Fruit fly (Drosophila melanogaster) whole organism, embryonic: ENCODE results near the gene MTF-1.

ENCODE experiments used
- Atf-2 ChIP-seq: fragments of 200-800 bp; sonication (Bioruptor generic); optimal IDR thresholded peaks from 2 replicates; lab custom pipeline; 2016; ENCODE audit warnings: missing biosample characterization, missing genetic modification characterization
- Atf3 ChIP-seq: fragments of 200-800 bp; sonication (Bioruptor generic); optimal IDR thresholded peaks from 3 replicates; lab custom pipeline; 2016; ENCODE audit warnings: missing biosample characterization, missing genetic modification characterization
- Bgb ChIP-seq: fragments of 200-800 bp; sonication (Bioruptor generic); IDR thresholded peaks from 2 replicates; pipeline ENCODE4 v1.3.6; 2022; ENCODE audit warnings: missing biosample characterization, missing genetic modification characterization; ENCODE audit not compliant: partially characterized antibody
- CG11085 ChIP-seq: fragments of 200-800 bp; sonication (Bioruptor generic); IDR thresholded peaks from 2 replicates; pipeline ENCODE4 v1.3.6; 2022; ENCODE audit warnings: missing biosample characterization, missing genetic modification characterization
- CG11247 ChIP-seq: fragments of 200-800 bp; sonication (Bioruptor generic); IDR thresholded peaks from 2 replicates; pipeline ENCODE4 v1.3.6; 2022; ENCODE audit warnings: missing biosample characterization, missing genetic modification characterization
- CG12744 ChIP-seq: fragments of 200-800 bp; sonication (Bioruptor generic); optimal IDR thresholded peaks from 2 replicates; lab custom pipeline; 2016; ENCODE audit warnings: missing biosample characterization, missing genetic modification characterization
- CG15479 ChIP-seq: fragments of 200-800 bp; sonication (Bioruptor generic); optimal IDR thresholded peaks from 3 replicates; lab custom pipeline; 2019; ENCODE audit warnings: missing biosample characterization, mild to moderate bottlenecking, missing genetic modification characterization, moderate library complexity
- CG16815 ChIP-seq: fragments of 200-800 bp; sonication (Bioruptor generic); optimal IDR thresholded peaks from 3 replicates; lab custom pipeline; 2017; ENCODE audit warnings: missing biosample characterization, mild to moderate bottlenecking, missing genetic modification characterization
- CG1832 ChIP-seq: fragments of 200-800 bp; sonication (Bioruptor generic); optimal IDR thresholded peaks from 2 replicates; lab custom pipeline; 2017; ENCODE audit warnings: missing biosample characterization, mild to moderate bottlenecking, missing genetic modification characterization, inconsistent platforms
- CG18599 ChIP-seq: fragments of 200-800 bp; sonication (Bioruptor generic); optimal IDR thresholded peaks from 3 replicates; lab custom pipeline; 2017; ENCODE audit warnings: missing biosample characterization, missing genetic modification characterization, mild to moderate bottlenecking, moderate library complexity, missing genetic modification reagents
- CG2889 ChIP-seq: fragments of 200-800 bp; sonication (Bioruptor generic); IDR thresholded peaks from 3 replicates; pipeline ENCODE4 v1.3.6; 2022; ENCODE audit warnings: missing biosample characterization, missing genetic modification characterization
- CG33213 ChIP-seq: fragments of 200-800 bp; sonication (Bioruptor generic); optimal IDR thresholded peaks from 3 replicates; lab custom pipeline; 2016; ENCODE audit warnings: missing biosample characterization, missing genetic modification characterization
- CG3726 ChIP-seq: fragments of 200-800 bp; sonication (Bioruptor generic); IDR thresholded peaks from 3 replicates; pipeline ENCODE4, ENCODE4 v1.3.6; 2022; ENCODE audit warnings: missing biosample characterization, missing genetic modification characterization
- CG4328 ChIP-seq: fragments of 200-800 bp; sonication (Bioruptor generic); optimal IDR thresholded peaks from 3 replicates; lab custom pipeline; 2017; ENCODE audit warnings: missing biosample characterization, missing genetic modification reagents, missing genetic modification characterization
- CG4617 ChIP-seq: fragments of 200-800 bp; sonication (Bioruptor generic); optimal IDR thresholded peaks from 3 replicates; lab custom pipeline; 2016; ENCODE audit warnings: missing biosample characterization, missing genetic modification characterization, borderline replicate concordance
- CG4707 ChIP-seq: fragments of 200-800 bp; sonication (Bioruptor generic); optimal IDR thresholded peaks from 2 replicates; lab custom pipeline; 2018; ENCODE audit warnings: missing biosample characterization, mild to moderate bottlenecking, missing genetic modification characterization, moderate library complexity
- CG5953 ChIP-seq: fragments of 200-800 bp; sonication (Bioruptor generic); IDR thresholded peaks from 2 replicates; pipeline ENCODE4 v1.3.6; 2022; ENCODE audit warnings: missing biosample characterization, missing genetic modification characterization
- CG6654 ChIP-seq: fragments of 200-800 bp; sonication (Bioruptor generic); optimal IDR thresholded peaks from 2 replicates; lab custom pipeline; 2017; ENCODE audit warnings: missing biosample characterization, mild to moderate bottlenecking, missing genetic modification characterization
- CG8089 ChIP-seq: fragments of 200-800 bp; sonication (Bioruptor generic); optimal IDR thresholded peaks from 3 replicates; lab custom pipeline; 2016; ENCODE audit warnings: missing biosample characterization, missing genetic modification characterization
- CG8765 ChIP-seq: fragments of 200-800 bp; sonication (Bioruptor generic); IDR thresholded peaks from 2 replicates; pipeline ENCODE4 v1.3.6; 2022; ENCODE audit warnings: missing biosample characterization, missing genetic modification characterization
- CG9437 ChIP-seq: fragments of 200-800 bp; sonication (Bioruptor generic); optimal IDR thresholded peaks from 2 replicates; lab custom pipeline; 2018; ENCODE audit warnings: missing biosample characterization, mild to moderate bottlenecking, missing genetic modification characterization
- CkIIα-i1 ChIP-seq: fragments of 200-800 bp; sonication (Bioruptor generic); IDR thresholded peaks from 2 replicates; pipeline ENCODE4 v1.3.6; 2022; ENCODE audit warnings: missing biosample characterization, missing genetic modification characterization
- Dad ChIP-seq: fragments of 200-800 bp; sonication (Bioruptor generic); optimal IDR thresholded peaks from 3 replicates; lab custom pipeline; 2016; ENCODE audit warnings: missing biosample characterization, missing genetic modification characterization
- GATAe ChIP-seq: fragments of 200-800 bp; sonication (Bioruptor generic); conservative IDR thresholded peaks from 2 replicates; pipeline ENCODE4 v1.3.6; 2022; ENCODE audit warnings: missing biosample characterization, missing genetic modification characterization
- HLH3B ChIP-seq: fragments of 200-800 bp; sonication (Bioruptor generic); IDR thresholded peaks from 2 replicates; pipeline ENCODE4 v1.3.6; 2022; ENCODE audit warnings: missing biosample characterization, missing genetic modification characterization
- HmgZ ChIP-seq: fragments of 200-800 bp; sonication (Bioruptor generic); optimal IDR thresholded peaks from 2 replicates; lab custom pipeline; 2018; ENCODE audit warnings: missing biosample characterization, mild to moderate bottlenecking, missing genetic modification characterization
- MTF-1 ChIP-seq: fragments of 200-800 bp; sonication (Bioruptor generic); optimal IDR thresholded peaks from 2 replicates; lab custom pipeline; 2018; ENCODE audit warnings: missing biosample characterization, mild to moderate bottlenecking, missing genetic modification characterization, borderline replicate concordance
- Meics ChIP-seq: fragments of 200-800 bp; sonication (Bioruptor generic); optimal IDR thresholded peaks from 2 replicates; lab custom pipeline; 2017; ENCODE audit warnings: missing biosample characterization, mild to moderate bottlenecking, missing genetic modification characterization
- NK7.1 ChIP-seq: fragments of 200-800 bp; sonication (Bioruptor generic); optimal IDR thresholded peaks from 3 replicates; lab custom pipeline; 2016; ENCODE audit warnings: missing biosample characterization, missing genetic modification characterization
- Sin3A ChIP-seq: fragments of >200 bp; optimal IDR thresholded peaks from 2 replicates; lab custom pipeline; 2018
- Tbp ChIP-seq: fragments of >200 bp; optimal IDR thresholded peaks from 2 replicates; lab custom pipeline; 2018; ENCODE audit warnings: missing biosample characterization, missing genetic modification characterization
- bbx ChIP-seq: fragments of 200-800 bp; sonication (Bioruptor generic); IDR thresholded peaks from 2 replicates; pipeline ENCODE4 v1.3.6; 2022; ENCODE audit warnings: missing biosample characterization, missing genetic modification characterization; ENCODE audit not compliant: partially characterized antibody
- da ChIP-seq: fragments of 200-800 bp; sonication (Bioruptor generic); optimal IDR thresholded peaks from 2 replicates; lab custom pipeline; 2016; ENCODE audit warnings: missing biosample characterization, missing genetic modification characterization
- dan ChIP-seq: fragments of 200-800 bp; sonication (Bioruptor generic); IDR thresholded peaks from 2 replicates; pipeline ENCODE4 v1.3.6; 2022; ENCODE audit warnings: missing biosample characterization, missing genetic modification characterization
- dmrt11E ChIP-seq: fragments of 200-800 bp; sonication (Bioruptor generic); optimal IDR thresholded peaks from 3 replicates; lab custom pipeline; 2018; ENCODE audit warnings: missing biosample characterization, mild to moderate bottlenecking, missing genetic modification characterization, moderate library complexity
- dmrt99B ChIP-seq: fragments of 200-800 bp; sonication (Bioruptor generic); optimal IDR thresholded peaks from 2 replicates; lab custom pipeline; 2018; ENCODE audit warnings: missing biosample characterization, mild to moderate bottlenecking, missing genetic modification characterization, moderate library complexity
- esg ChIP-seq: fragments of 200-800 bp; sonication (Bioruptor generic); conservative IDR thresholded peaks from 2 replicates; pipeline ENCODE4 v1.3.6; 2022; ENCODE audit warnings: missing biosample characterization, missing genetic modification characterization
- fd64A ChIP-seq: fragments of 200-800 bp; sonication (Bioruptor generic); optimal IDR thresholded peaks from 3 replicates; lab custom pipeline; 2018; ENCODE audit warnings: missing biosample characterization, mild to moderate bottlenecking, missing genetic modification characterization
- gce ChIP-seq: fragments of 200-800 bp; sonication (Bioruptor generic); IDR thresholded peaks from 3 replicates; pipeline ENCODE4 v1.3.6; 2022; ENCODE audit warnings: missing biosample characterization, missing genetic modification characterization
- hth ChIP-seq: fragments of >200 bp; optimal IDR thresholded peaks from 2 replicates; lab custom pipeline; 2017; ENCODE audit warnings: inconsistent platforms
- lmd ChIP-seq: fragments of 200-800 bp; sonication (Bioruptor generic); IDR thresholded peaks from 2 replicates; pipeline ENCODE4 v1.3.6; 2022; ENCODE audit warnings: missing biosample characterization, missing genetic modification characterization
- lola ChIP-seq, 3 experiments: fragments of >200 bp in 2 of 3; fragments of 200-800 bp in 1 of 3; sonication (Bioruptor generic) in 1 of 3; optimal IDR thresholded peaks; 2 replicates each; lab custom pipeline; 2017 to 2019; ENCODE audit warnings: missing biosample characterization in 3 of 3, missing genetic modification characterization in 3 of 3, mild to moderate bottlenecking in 1 of 3, moderate library complexity in 1 of 3
- odd ChIP-seq: fragments of 200-800 bp; sonication (Bioruptor generic); optimal IDR thresholded peaks from 2 replicates; lab custom pipeline; 2017; ENCODE audit warnings: missing biosample characterization, mild to moderate bottlenecking, missing genetic modification characterization
- pb ChIP-seq: fragments of 200-800 bp; sonication (Bioruptor generic); optimal IDR thresholded peaks from 3 replicates; lab custom pipeline; 2016; ENCODE audit warnings: missing biosample characterization, missing genetic modification characterization
- salm ChIP-seq: fragments of 200-800 bp; sonication (Bioruptor generic); optimal IDR thresholded peaks from 2 replicates; lab custom pipeline; 2018; ENCODE audit warnings: missing biosample characterization, mild to moderate bottlenecking, missing genetic modification characterization
- slbo ChIP-seq: fragments of 200-800 bp; sonication (Bioruptor generic); IDR thresholded peaks from 2 replicates; pipeline ENCODE4 v1.3.6; 2022; ENCODE audit warnings: missing biosample characterization, missing genetic modification characterization
- so ChIP-seq: fragments of 200-800 bp; sonication (Bioruptor generic); IDR thresholded peaks from 3 replicates; pipeline ENCODE4 v1.3.6; 2022; ENCODE audit warnings: missing biosample characterization, missing genetic modification characterization
- sr ChIP-seq: fragments of 200-800 bp; sonication (Bioruptor generic); IDR thresholded peaks from 3 replicates; pipeline ENCODE4 v1.3.6; 2022; ENCODE audit warnings: missing biosample characterization, missing genetic modification characterization
- tin ChIP-seq: fragments of 200-800 bp; sonication (Bioruptor generic); optimal IDR thresholded peaks from 3 replicates; lab custom pipeline; 2016; ENCODE audit warnings: missing biosample characterization, missing genetic modification characterization
- tna ChIP-seq: fragments of 200-800 bp; sonication (Bioruptor generic); IDR thresholded peaks from 2 replicates; pipeline ENCODE4 v1.3.6; 2022; ENCODE audit warnings: missing biosample characterization, missing genetic modification characterization; ENCODE audit not compliant: partially characterized antibody
- unpg ChIP-seq: fragments of 200-800 bp; sonication (Bioruptor generic); optimal IDR thresholded peaks from 3 replicates; lab custom pipeline; 2018; ENCODE audit warnings: missing biosample characterization, mild to moderate bottlenecking, missing genetic modification characterization, moderate library complexity
- zfh1 ChIP-seq: fragments of 200-800 bp; sonication (Bioruptor generic); IDR thresholded peaks from 3 replicates; pipeline ENCODE4 v1.3.6; 2022; ENCODE audit warnings: missing biosample characterization, missing genetic modification characterization

The MTF-1 gene

DNA sequence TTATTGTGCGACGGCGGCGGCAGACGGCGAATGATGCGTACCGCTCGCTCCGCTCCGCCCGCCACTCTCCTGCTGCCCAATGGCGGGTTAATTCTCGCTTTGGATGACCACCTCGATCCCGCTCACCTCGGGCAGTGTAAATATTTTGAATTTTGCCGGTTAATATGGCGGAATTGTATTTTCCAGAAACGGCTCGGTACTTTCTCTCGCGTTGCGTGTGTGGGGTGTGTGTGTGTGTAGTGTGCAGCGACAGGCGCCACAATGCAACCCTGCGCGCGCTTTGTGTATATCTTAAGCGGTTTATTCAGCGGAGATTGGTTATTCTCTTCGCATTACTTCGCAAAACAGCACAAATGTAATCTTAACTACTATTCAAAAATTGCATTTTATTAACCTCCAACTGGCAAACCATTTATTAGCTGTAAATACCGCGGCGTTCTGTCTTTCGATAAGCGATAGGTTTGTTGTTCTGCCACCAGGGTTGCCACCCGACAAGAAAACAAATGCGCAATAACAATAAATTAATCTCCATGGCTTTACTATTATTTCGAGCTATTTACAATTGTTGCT, 25.8 kb downstream of the MTF-1 start, which contains the start of the genes phol and CG3552 (continued):
- TF ChIP-seq CG18599 (GFP tag; lab: Kevin White, UChicago) (no peak), zfh1 (GFP tag; lab: Robert Waterston, UW) (no peak), CG9437 (GFP tag; lab: Kevin White, UChicago) (peak; percentile 29), NK7.1 (GFP tag; lab: Kevin White, UChicago) (no peak), unpg (GFP tag; lab: Kevin White, UChicago) (no peak), salm (no peak), slbo (GFP tag; lab: Robert Waterston, UW) (no peak), CG33213 (no peak), fd64A (no peak), tna (GFP tag; lab: Robert Waterston, UW) (no peak), MTF-1 (GFP tag; lab: Kevin White, UChicago) (no peak), CG1832 (GFP tag; lab: Kevin White, UChicago) (no peak), bbx (GFP tag; lab: Robert Waterston, UW) (0 out of 2 replicates have a peak, but pooled peaks have one; percentile 27), da (GFP tag; lab: Kevin White, UChicago) (no peak), Sin3A (lab: Kevin White, UChicago) (peak; percentile 84), CG15479 (GFP tag; lab: Kevin White, UChicago) (peak; percentile 83), dmrt11E (tag; lab: Kevin White, UChicago) (no peak), lola (GFP tag; optimal IDR thresholded peaks at IDR 0.05; lab: Kevin White, UChicago) (no peak), CG4707 (GFP tag; lab: Kevin White, UChicago) (no peak), CG3726 (no peak), lmd (GFP tag; lab: Robert Waterston, UW) (no peak), CG5953 (GFP tag; lab: Robert Waterston, UW) (no peak), gce (GFP tag; lab: Robert Waterston, UW) (no peak), CG12744 (GFP tag; lab: Kevin White, UChicago) (no peak), HmgZ (peak; percentile 3), dmrt99B (tag; lab: Kevin White, UChicago) (no peak), CG4617 (GFP tag; lab: Kevin White, UChicago) (peak; percentile 92), Tbp (GFP tag; lab: Kevin White, UChicago) (no peak), HLH3B (GFP tag; lab: Robert Waterston, UW) (no peak), tin (GFP tag; lab: Kevin White, UChicago) (no peak), pb (GFP tag; lab: Kevin White, UChicago) (no peak), CG2889 (GFP tag; lab: Robert Waterston, UW) (no peak), Bgb (GFP tag; lab: Robert Waterston, UW) (peak; percentile 30; the same call in 1 of the 2 replicates), CG11247 (GFP tag; lab: Robert Waterston, UW) (no peak), CG6654 (GFP tag; lab: Kevin White, UChicago) (no peak), CG8765 (no peak), esg (GFP tag; lab: Robert Waterston, UW) (no peak), hth (no peak), sr (GFP tag; lab: Robert Waterston, UW) (no peak), CG4328 (no peak), Atf3 (GFP tag; lab: Kevin White, UChicago) (no peak), Dad (no peak), CG8089 (GFP tag; lab: Kevin White, UChicago) (no peak), so (GFP tag; lab: Robert Waterston, UW) (no peak), CG16815 (GFP tag; lab: Kevin White, UChicago) (no peak), dan (no peak), CkIIα-i1 (GFP tag; lab: Robert Waterston, UW) (no peak), GATAe (GFP tag; lab: Robert Waterston, UW) (no peak), Atf-2 (GFP tag; lab: Kevin White, UChicago) (peak; percentile 4), Meics (GFP tag; lab: Kevin White, UChicago) (no peak), CG11085 (GFP tag; lab: Robert Waterston, UW) (no peak), odd (GFP tag; lab: Kevin White, UChicago) (no peak)
